Worm (Caenorhabditis elegans): ENCODE data around the gene Y55H10A.2.

Y55H10A.2 gene

DNA sequence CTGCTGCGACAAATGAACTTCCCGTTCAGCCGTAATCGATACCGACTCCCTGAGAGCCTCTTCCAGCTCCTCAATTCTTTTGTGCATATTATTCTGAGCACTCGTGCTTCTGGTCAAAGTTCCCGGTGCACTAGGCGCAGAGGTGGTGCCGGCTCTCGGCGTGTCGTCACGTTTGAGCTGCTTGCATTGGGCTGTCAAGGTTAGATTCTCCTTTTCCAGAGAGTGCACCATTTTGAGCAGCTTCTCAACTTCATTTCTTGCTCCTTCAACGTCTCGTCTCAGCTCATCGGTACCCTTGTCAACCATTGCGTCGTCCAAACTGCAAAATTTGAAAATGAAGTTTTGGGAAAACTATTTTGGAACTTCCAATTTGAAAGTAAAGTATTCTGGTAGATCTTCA is 17.8 kb upstream of the Y55H10A.2 start:
- TF ChIP-seq egl-13 (tag; optimal IDR thresholded peaks at IDR 0.05) (no peak), tlp-1 (tag; optimal IDR thresholded peaks at IDR 0.05) (no peak), lir-3 (tag; optimal IDR thresholded peaks at IDR 0.05; ENCODE audit: poor library complexity) (no peak), aha-1 (tag; optimal IDR thresholded peaks at IDR 0.05) (no peak), nhr-47 (tag; optimal IDR thresholded peaks at IDR 0.05) (no peak), nhr-71 (tag; optimal IDR thresholded peaks at IDR 0.05) (no peak), C16A3.4 (tag; optimal IDR thresholded peaks at IDR 0.05) (no peak), nhr-90 (tag; optimal IDR thresholded peaks at IDR 0.05; ENCODE audit: poor library complexity) (no peak), nhr-20 (tag; optimal IDR thresholded peaks at IDR 0.05) (no peak), vab-15 (tag; optimal IDR thresholded peaks at IDR 0.05) (no peak), nhr-19 (GFP tag; conservative IDR thresholded peaks at IDR 0.05) (no peak), nhr-28 (tag; optimal IDR thresholded peaks at IDR 0.05) (no peak)

ce11 chrIV:3348334-3348733 is 15.0 kb upstream of the Y55H10A.2 start:
- no peak for TF ChIP-seq ceh-63 (GFP tag; optimal IDR thresholded peaks at IDR 0.05)
- TF ChIP-seq efl-1 (optimal IDR thresholded peaks at IDR 0.05): no peak
- peak in 1 of 2 experiments; percentile 41 for TF ChIP-seq efl-1 (GFP tag; optimal IDR thresholded peaks at IDR 0.05 in 1 of 2)
- TF ChIP-seq hpl-2 (GFP tag; optimal IDR thresholded peaks at IDR 0.05): no peak
- no peak for TF ChIP-seq fkh-8 (tag; optimal IDR thresholded peaks at IDR 0.05)
- no peak for TF ChIP-seq ceh-82 (tag; optimal IDR thresholded peaks at IDR 0.05)
- no peak for TF ChIP-seq zip-4 (GFP tag; optimal IDR thresholded peaks at IDR 0.05)
- no peak for TF ChIP-seq C16A3.4 (tag; optimal IDR thresholded peaks at IDR 0.05)
- TF ChIP-seq ceh-8 (GFP tag; optimal IDR thresholded peaks at IDR 0.05): peak; percentile 83
- TF ChIP-seq nhr-12 (tag; optimal IDR thresholded peaks at IDR 0.05): no peak
- peak; percentile 1 for TF ChIP-seq lin-14 (GFP tag; optimal IDR thresholded peaks at IDR 0.05)
- TF ChIP-seq nhr-11 (tag; optimal IDR thresholded peaks at IDR 0.05): no peak
- TF ChIP-seq C04F5.9 (tag; optimal IDR thresholded peaks at IDR 0.05): no peak
- TF ChIP-seq nhr-47 (tag; optimal IDR thresholded peaks at IDR 0.05): no peak
- no peak for TF ChIP-seq fkh-10 (GFP tag; optimal IDR thresholded peaks at IDR 0.05)
- no peak for TF ChIP-seq lin-39 (tag; optimal IDR thresholded peaks at IDR 0.05)
- TF ChIP-seq efl-3 (GFP tag; optimal IDR thresholded peaks at IDR 0.05): no peak
- TF ChIP-seq egl-27 (tag; optimal IDR thresholded peaks at IDR 0.05): no peak
- no peak for TF ChIP-seq ztf-11 (tag; optimal IDR thresholded peaks at IDR 0.05)

ce11 chrIV:3349977-3350580 is 13.2 kb upstream of the Y55H10A.2 start, which contains the start of gene elks-1:
TSS of gene elks-1 (minus strand) at chrIV:3350027.
- no peak for TF ChIP-seq fos-1 (tag; optimal IDR thresholded peaks at IDR 0.05)
- peak; percentile 19 for TF ChIP-seq lin-14 (GFP tag; optimal IDR thresholded peaks at IDR 0.05)
- TF ChIP-seq grh-1 (GFP tag; IDR thresholded peaks at IDR 0.05): no peak
- no peak for TF ChIP-seq lin-15B (tag; optimal IDR thresholded peaks at IDR 0.05)
- no peak for TF ChIP-seq pag-3 (tag; optimal IDR thresholded peaks at IDR 0.05; ENCODE audit: borderline replicate concordance, insufficient read depth)
- TF ChIP-seq lsy-2 (tag; optimal IDR thresholded peaks at IDR 0.05): peak in 1 of 2 experiments; percentile 21
- no peak for TF ChIP-seq fkh-4 (tag; optimal IDR thresholded peaks at IDR 0.05; ENCODE audit: borderline replicate concordance)
- peak; percentile 42 to 57 for TF ChIP-seq efl-1 (optimal IDR thresholded peaks at IDR 0.05)
- peak in 1 of 2 experiments; percentile 75 for TF ChIP-seq efl-1 (GFP tag; optimal IDR thresholded peaks at IDR 0.05 in 1 of 2)
- no peak for TF ChIP-seq alr-1 (tag; optimal IDR thresholded peaks at IDR 0.05; ENCODE audit: borderline replicate concordance)
- peak in 1 of 3 experiments; percentile 32 for TF ChIP-seq ceh-82 (tag; optimal IDR thresholded peaks at IDR 0.05)
- TF ChIP-seq lin-35 (GFP tag; optimal IDR thresholded peaks at IDR 0.05): no peak
- TF ChIP-seq ztf-11 (tag; optimal IDR thresholded peaks at IDR 0.05): no peak
- TF ChIP-seq blmp-1 (tag; optimal IDR thresholded peaks at IDR 0.05): peak; percentile 7
- no peak for TF ChIP-seq sptf-1 (tag; optimal IDR thresholded peaks at IDR 0.05)

Measured in whole organism, L1 larva.